Fruit fly (Drosophila melanogaster) Kc167 (cell line): Measurements from ENCODE around the gene Ugt36A1.

Experiments
- Myc ChIP-seq: fragments of >200 bp; optimal IDR thresholded peaks from 2 replicates; lab custom pipeline; 2017; ENCODE audit warnings: missing external identifiers
- Sin3A ChIP-seq: fragments of >200 bp; optimal IDR thresholded peaks from 2 replicates; lab custom pipeline; 2018; ENCODE audit warnings: missing external identifiers
- h ChIP-seq: fragments of >200 bp; optimal IDR thresholded peaks from 3 replicates; lab custom pipeline; 2018; ENCODE audit warnings: missing external identifiers
- insv ChIP-seq: fragments of >200 bp; optimal IDR thresholded peaks from 3 replicates; lab custom pipeline; 2018; ENCODE audit warnings: missing external identifiers
- psq ChIP-seq: fragments of >200 bp; optimal IDR thresholded peaks from 2 replicates; lab custom pipeline; 2017; ENCODE audit warnings: missing external identifiers
- ttk ChIP-seq: sonication (Bioruptor generic); optimal IDR thresholded peaks from 2 replicates; lab custom pipeline; 2017; ENCODE audit warnings: missing external identifiers

Gene Ugt36A1

DNA sequence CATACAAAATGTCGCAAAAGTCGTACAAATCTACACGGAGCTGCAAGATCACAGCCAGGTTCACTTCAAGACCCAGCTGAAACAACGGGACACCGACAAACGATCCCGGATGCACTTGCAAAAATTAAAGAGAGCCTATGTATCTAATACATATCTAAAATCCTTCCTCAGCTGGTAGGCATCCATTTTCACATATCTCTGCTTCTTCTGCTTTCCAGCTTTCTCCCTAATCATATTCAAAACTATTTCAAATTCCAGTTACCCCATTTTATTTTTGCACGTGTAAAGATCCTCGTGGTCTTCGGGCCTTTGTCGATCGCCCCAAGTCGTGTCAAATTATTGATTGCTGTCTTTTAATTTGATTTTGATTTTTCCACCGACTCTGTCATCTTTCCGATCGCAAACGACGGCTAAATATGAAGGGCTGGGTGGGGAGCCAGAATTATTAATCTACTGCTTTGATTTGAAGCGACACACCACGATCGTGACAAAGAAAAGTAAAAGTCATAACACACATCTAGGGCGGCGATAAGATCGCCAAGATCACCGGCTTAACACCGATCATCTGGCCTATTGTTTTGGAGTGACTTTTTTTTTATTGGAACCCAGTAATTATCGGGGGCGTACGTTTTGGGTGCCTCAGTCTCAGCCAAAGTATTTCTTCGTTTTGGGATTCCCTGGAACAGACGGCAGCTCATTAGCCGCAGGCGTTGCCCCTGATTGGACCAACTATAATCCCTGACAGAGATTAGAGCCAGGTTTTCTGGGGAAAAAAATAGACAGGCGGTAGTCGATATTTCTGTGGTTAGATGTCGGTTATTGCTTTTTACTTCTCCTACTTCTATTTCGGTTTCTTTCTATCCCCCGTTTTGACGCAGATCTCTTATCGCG is 35.2 kb upstream of the Ugt36A1 start:
- no peak for TF ChIP-seq h
- TF ChIP-seq psq (lab: Kevin White, UChicago) = no peak
- TF ChIP-seq Myc = no peak
- no peak for TF ChIP-seq insv (lab: Kevin White, UChicago)
- no peak for TF ChIP-seq Sin3A (lab: Kevin White, UChicago)
- no peak for TF ChIP-seq ttk (lab: Kevin White, UChicago)

- TF ChIP-seq h = no peak
- no peak for TF ChIP-seq Myc
- TF ChIP-seq Sin3A (lab: Kevin White, UChicago) = no peak
- TF ChIP-seq psq (lab: Kevin White, UChicago) = no peak
- no peak for TF ChIP-seq ttk (lab: Kevin White, UChicago)
- no peak for TF ChIP-seq insv (lab: Kevin White, UChicago)
These were observed 34.6 kb upstream of the Ugt36A1 start for dm6 chr2L:3584296-3584671.

DNA sequence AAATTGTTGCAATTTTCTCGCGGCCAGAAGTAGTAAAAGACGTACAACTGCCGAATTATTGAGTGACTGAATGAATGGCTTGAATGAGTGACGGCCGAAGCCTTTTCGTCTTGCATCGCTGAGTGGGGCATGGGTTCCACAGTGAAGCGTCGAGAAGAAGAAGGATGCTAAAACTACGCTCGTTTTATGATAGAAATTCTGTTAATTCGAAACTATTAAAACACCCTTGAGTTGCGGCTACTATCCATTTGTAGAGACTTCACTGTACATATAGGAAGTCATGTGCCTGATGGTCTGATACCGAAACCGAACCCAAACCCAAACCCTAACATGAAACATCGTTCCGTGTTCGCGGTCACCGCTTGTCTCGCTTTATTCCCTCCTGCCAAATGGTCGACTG is 33.6 kb upstream of the Ugt36A1 start:
- TF ChIP-seq Myc = no peak
- no peak for TF ChIP-seq Sin3A (lab: Kevin White, UChicago)
- no peak for TF ChIP-seq insv (lab: Kevin White, UChicago)
- no peak for TF ChIP-seq ttk (lab: Kevin White, UChicago)

dm6 chr2L:3587286-3587685 is 31.6 kb upstream of the Ugt36A1 start:
- TF ChIP-seq psq (lab: Kevin White, UChicago) = no peak
- TF ChIP-seq insv (lab: Kevin White, UChicago) = no peak
- no peak for TF ChIP-seq h
- TF ChIP-seq ttk (lab: Kevin White, UChicago) = no peak
- no peak for TF ChIP-seq Sin3A (lab: Kevin White, UChicago)
- no peak for TF ChIP-seq Myc

dm6 chr2L:3587907-3588733 is 30.8 kb upstream of the Ugt36A1 start:
- TF ChIP-seq psq (lab: Kevin White, UChicago) (no peak), Sin3A (lab: Kevin White, UChicago) (no peak), insv (lab: Kevin White, UChicago) (no peak), Myc (no peak), ttk (lab: Kevin White, UChicago) (no peak), h (no peak)

DNA sequence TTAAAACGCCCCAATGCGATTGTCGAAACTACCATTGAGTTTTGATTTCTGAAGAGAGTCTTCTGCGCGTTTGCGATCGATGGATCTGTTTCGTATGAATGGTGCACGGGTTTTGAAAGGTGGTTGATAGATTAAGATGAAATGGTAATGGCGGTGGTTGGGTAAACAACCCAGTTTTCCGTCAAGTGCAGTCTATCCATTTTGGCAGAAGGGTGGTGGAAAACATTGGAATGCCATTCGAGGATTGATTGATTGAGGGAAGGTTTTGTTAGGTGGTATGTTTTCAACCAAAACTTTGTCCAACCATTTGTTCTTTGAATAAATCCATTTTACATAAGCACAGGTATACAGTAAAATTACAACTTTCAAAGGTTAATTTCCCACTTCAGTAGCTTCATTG is 30.1 kb upstream of the Ugt36A1 start:
- no peak for TF ChIP-seq ttk (lab: Kevin White, UChicago)
- no peak for TF ChIP-seq insv (lab: Kevin White, UChicago)
- TF ChIP-seq h = no peak
- TF ChIP-seq psq (lab: Kevin White, UChicago) = no peak
- no peak for TF ChIP-seq Sin3A (lab: Kevin White, UChicago)
- TF ChIP-seq Myc = no peak

dm6 chr2L:3590797-3591196 is 28.1 kb upstream of the Ugt36A1 start:
- TF ChIP-seq ttk (lab: Kevin White, UChicago) (no peak), Sin3A (lab: Kevin White, UChicago) (no peak), insv (lab: Kevin White, UChicago) (no peak), h (no peak), psq (lab: Kevin White, UChicago) (no peak), Myc (no peak)

- TF ChIP-seq Myc = no peak
These were observed 24.9 kb upstream of the Ugt36A1 start for dm6 chr2L:3594000-3594399.

- TF ChIP-seq insv (lab: Kevin White, UChicago) (no peak), h (no peak), Sin3A (lab: Kevin White, UChicago) (no peak), psq (lab: Kevin White, UChicago) (no peak)
These were observed 24.3 kb upstream of the Ugt36A1 start for dm6 chr2L:3594629-3595028.

DNA sequence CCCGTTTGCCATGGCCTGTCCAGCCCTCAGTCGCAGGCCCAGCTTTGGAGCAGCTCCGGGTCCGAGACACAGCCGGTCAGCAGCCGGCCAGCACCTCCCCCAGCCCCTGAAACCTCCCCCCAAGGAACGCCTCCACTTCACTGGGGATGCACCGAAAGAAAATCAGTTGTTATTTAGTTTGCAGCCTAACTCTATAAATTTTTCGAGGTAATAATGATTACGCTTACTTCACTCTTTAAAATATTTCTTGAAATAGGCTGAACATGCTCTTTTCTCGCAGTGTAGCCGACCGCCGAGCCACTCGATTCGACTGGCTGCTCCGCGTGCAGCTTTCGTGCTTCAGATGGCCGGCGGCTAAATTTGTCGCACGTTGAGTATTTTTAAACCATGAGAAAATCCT is 21.8 kb upstream of the Ugt36A1 start:
- TF ChIP-seq psq (lab: Kevin White, UChicago) (no peak), Myc (no peak), h (no peak), insv (lab: Kevin White, UChicago) (no peak), ttk (lab: Kevin White, UChicago) (no peak), Sin3A (lab: Kevin White, UChicago) (no peak)

DNA sequence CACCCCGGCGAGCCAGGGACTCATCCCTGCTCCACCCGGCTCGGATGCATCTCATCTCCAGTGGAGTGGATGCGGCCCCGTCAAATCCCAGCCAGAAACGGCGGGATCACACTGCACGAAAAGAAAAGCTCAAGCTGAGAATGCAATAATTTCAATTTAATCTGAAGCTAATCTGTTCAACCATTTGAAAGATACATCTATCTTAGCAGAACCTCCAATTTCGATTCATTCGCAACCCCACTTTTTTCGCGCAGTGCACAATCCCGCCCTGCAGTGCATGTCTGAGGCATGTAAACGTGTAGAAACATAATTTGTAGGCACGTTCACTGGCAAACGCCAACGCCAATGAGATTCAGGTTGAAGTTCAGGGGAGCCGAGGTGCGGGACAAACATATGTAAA is 20.4 kb upstream of the Ugt36A1 start:
- TF ChIP-seq insv (lab: Kevin White, UChicago) = no peak
- TF ChIP-seq ttk (lab: Kevin White, UChicago) = no peak

dm6 chr2L:3600847-3601246 is 18.1 kb upstream of the Ugt36A1 start:
- TF ChIP-seq Sin3A (lab: Kevin White, UChicago) = no peak
- TF ChIP-seq Myc = no peak
- no peak for TF ChIP-seq insv (lab: Kevin White, UChicago)
- no peak for TF ChIP-seq ttk (lab: Kevin White, UChicago)
- TF ChIP-seq psq (lab: Kevin White, UChicago) = no peak
- no peak for TF ChIP-seq h
